Comparison of ENCODE assay signal across 1 fruit fly cellular context in genomic region chr3L:9424528-9424911, dm6.
TF ChIP-seq lines count a peak whose summit lies in the region.

No protein-coding gene starts in this region.

TF ChIP-seq in whole organism, embryonic, 481 proteins besides CTCF, POLR2A, EP300 and RAD21 (continued from another document):
- TF ChIP-seq CG11093 (GFP tag; IDR thresholded peaks at IDR 0.05; lab: Robert Waterston, UW), result no peak
- TF ChIP-seq Awh (GFP tag; IDR thresholded peaks at IDR 0.05; lab: Robert Waterston, UW), result no peak
- TF ChIP-seq Hr39 (optimal IDR thresholded peaks at IDR 0.05; lab: Kevin White, UChicago), result no peak
- TF ChIP-seq CG43689 (GFP tag; IDR thresholded peaks at IDR 0.05; lab: Robert Waterston, UW), result no peak
- TF ChIP-seq CG1603 (tag; optimal IDR thresholded peaks at IDR 0.05; lab: Kevin White, UChicago), result no peak
- TF ChIP-seq CG1529 (GFP tag; optimal IDR thresholded peaks at IDR 0.05; lab: Kevin White, UChicago), result no peak
- TF ChIP-seq CG8388 (GFP tag; optimal IDR thresholded peaks at IDR 0.05; lab: Kevin White, UChicago), result peak; percentile 52
- TF ChIP-seq Sox100B (GFP tag; optimal IDR thresholded peaks at IDR 0.05; lab: Kevin White, UChicago), result peak; percentile 21
- TF ChIP-seq CG33213 (GFP tag; optimal IDR thresholded peaks at IDR 0.05; lab: Kevin White, UChicago), result no peak
- 0 out of 2 replicates have a peak, but pooled peaks have one; percentile 11 for TF ChIP-seq stc (GFP tag; IDR thresholded peaks at IDR 0.05; lab: Robert Waterston, UW)
- TF ChIP-seq CG32767 (GFP tag; IDR thresholded peaks at IDR 0.05; lab: Robert Waterston, UW), result no peak
- TF ChIP-seq crol (GFP tag; IDR thresholded peaks at IDR 0.05; lab: Robert Waterston, UW), result no peak
- TF ChIP-seq Atf6 (GFP tag; IDR thresholded peaks at IDR 0.05; lab: Robert Waterston, UW), result peak; percentile 42; the same call in 1 of the 2 replicates
- no peak for TF ChIP-seq CG8281 (tag; optimal IDR thresholded peaks at IDR 0.05; lab: Kevin White, UChicago)
- TF ChIP-seq CG18262 (tag; optimal IDR thresholded peaks at IDR 0.05; lab: Kevin White, UChicago), result peak; percentile 64
- TF ChIP-seq cad (GFP tag; optimal IDR thresholded peaks at IDR 0.05; lab: Kevin White, UChicago), result no peak
- no peak for TF ChIP-seq sob (GFP tag; IDR thresholded peaks at IDR 0.05; lab: Robert Waterston, UW)
- no peak for TF ChIP-seq Fer2 (tag; optimal IDR thresholded peaks at IDR 0.05; lab: Kevin White, UChicago)
- TF ChIP-seq gce (GFP tag; IDR thresholded peaks at IDR 0.05; lab: Robert Waterston, UW), result no peak
- no peak for TF ChIP-seq CG14965 (GFP tag; optimal IDR thresholded peaks at IDR 0.05; lab: Kevin White, UChicago; ENCODE audit: borderline replicate concordance)
- TF ChIP-seq da (GFP tag; optimal IDR thresholded peaks at IDR 0.05; lab: Kevin White, UChicago), result no peak
- TF ChIP-seq HmgZ (tag; optimal IDR thresholded peaks at IDR 0.05; lab: Kevin White, UChicago), result no peak
- TF ChIP-seq oc (tag; optimal IDR thresholded peaks at IDR 0.05; lab: Kevin White, UChicago), result no peak
- TF ChIP-seq Sox102F (GFP tag; optimal IDR thresholded peaks at IDR 0.05; lab: Kevin White, UChicago), result peak; percentile 26
- peak; percentile 64 for TF ChIP-seq CG8924 (tag; optimal IDR thresholded peaks at IDR 0.05; lab: Kevin White, UChicago)
- TF ChIP-seq sens (GFP tag; lab: Kevin White, UChicago), result peak; percentile 74
- no peak for TF ChIP-seq fd96Cb (tag; optimal IDR thresholded peaks at IDR 0.05; lab: Kevin White, UChicago)
- TF ChIP-seq Optix (GFP tag; IDR thresholded peaks at IDR 0.05; lab: Robert Waterston, UW), result no peak
- no peak for TF ChIP-seq ab (GFP tag; optimal IDR thresholded peaks at IDR 0.05; lab: Kevin White, UChicago)
- peak; percentile 65 for TF ChIP-seq gem (tag; optimal IDR thresholded peaks at IDR 0.05; lab: Kevin White, UChicago)
- TF ChIP-seq CG2120 (GFP tag; optimal IDR thresholded peaks at IDR 0.05; lab: Kevin White, UChicago), result peak; percentile 46
- no peak for TF ChIP-seq so (GFP tag; IDR thresholded peaks at IDR 0.05; lab: Robert Waterston, UW)
- no peak for TF ChIP-seq CG9797 (GFP tag; optimal IDR thresholded peaks at IDR 0.05; lab: Kevin White, UChicago)
- peak; percentile 22 for TF ChIP-seq CG10147 (GFP tag; optimal IDR thresholded peaks at IDR 0.05; lab: Kevin White, UChicago)
- peak; percentile 59 for TF ChIP-seq Meics (GFP tag; optimal IDR thresholded peaks at IDR 0.05; lab: Kevin White, UChicago)
- no peak for TF ChIP-seq CG13287 (GFP tag; IDR thresholded peaks at IDR 0.05; lab: Robert Waterston, UW; ENCODE audit: partially characterized antibody)
- no peak for TF ChIP-seq CG3163 (GFP tag; optimal IDR thresholded peaks at IDR 0.05; lab: Kevin White, UChicago)
- TF ChIP-seq Max (GFP tag; optimal IDR thresholded peaks at IDR 0.05; lab: Kevin White, UChicago), result peak; percentile 4
- TF ChIP-seq CG13296 (GFP tag; optimal IDR thresholded peaks at IDR 0.05; lab: Kevin White, UChicago), result peak; percentile 42
- no peak for TF ChIP-seq Lim3 (GFP tag; IDR thresholded peaks at IDR 0.05; lab: Robert Waterston, UW)
- peak; percentile 57 for TF ChIP-seq HHEX (GFP tag; optimal IDR thresholded peaks at IDR 0.05; lab: Kevin White, UChicago)
- TF ChIP-seq CG4854 (GFP tag; optimal IDR thresholded peaks at IDR 0.05; lab: Kevin White, UChicago), result no peak
- no peak for TF ChIP-seq Lpt (GFP tag; optimal IDR thresholded peaks at IDR 0.05; lab: Kevin White, UChicago)
- no peak for TF ChIP-seq Oaz (GFP tag; IDR thresholded peaks at IDR 0.05; lab: Robert Waterston, UW)
- TF ChIP-seq Mad (GFP tag; optimal IDR thresholded peaks at IDR 0.05; lab: Kevin White, UChicago), result no peak
- TF ChIP-seq pita (GFP tag; optimal IDR thresholded peaks at IDR 0.05; lab: Kevin White, UChicago), result no peak
- TF ChIP-seq CG16779 (GFP tag; IDR thresholded peaks at IDR 0.05; lab: Robert Waterston, UW), result no peak
- peak; percentile 27 for TF ChIP-seq CG3995 (GFP tag; optimal IDR thresholded peaks at IDR 0.05; lab: Kevin White, UChicago)
- no peak for TF ChIP-seq HLHmδ (GFP tag; optimal IDR thresholded peaks at IDR 0.05; lab: Kevin White, UChicago)
- TF ChIP-seq CG18764 (GFP tag; optimal IDR thresholded peaks at IDR 0.05; lab: Kevin White, UChicago), result no peak
- TF ChIP-seq Atf-2 (GFP tag; optimal IDR thresholded peaks at IDR 0.05; lab: Kevin White, UChicago), result no peak
- TF ChIP-seq zen2 (GFP tag; IDR thresholded peaks at IDR 0.05; lab: Robert Waterston, UW; ENCODE audit: partially characterized antibody), result no peak
- no peak for TF ChIP-seq CG9215 (GFP tag; IDR thresholded peaks at IDR 0.05; lab: Robert Waterston, UW)
- peak; percentile 14 for TF ChIP-seq Deaf1 (tag; optimal IDR thresholded peaks at IDR 0.05; lab: Kevin White, UChicago)
- peak; percentile 34 for TF ChIP-seq BtbVII (GFP tag; optimal IDR thresholded peaks at IDR 0.05; lab: Kevin White, UChicago)
- no peak for TF ChIP-seq HLH54F (GFP tag; optimal IDR thresholded peaks at IDR 0.05; lab: Kevin White, UChicago)
- no peak for TF ChIP-seq Doc2 (GFP tag; IDR thresholded peaks at IDR 0.05; lab: Robert Waterston, UW)
- no peak for TF ChIP-seq sc (optimal IDR thresholded peaks at IDR 0.05; lab: Kevin White, UChicago)
- no peak for TF ChIP-seq sc (GFP tag; optimal IDR thresholded peaks at IDR 0.05; lab: Kevin White, UChicago)
- no peak for TF ChIP-seq grn (GFP tag; optimal IDR thresholded peaks at IDR 0.05; lab: Kevin White, UChicago)
- no peak for TF ChIP-seq Nf-YA (GFP tag; IDR thresholded peaks at IDR 0.05; lab: Robert Waterston, UW)
- no peak for TF ChIP-seq fd64A (GFP tag; optimal IDR thresholded peaks at IDR 0.05; lab: Kevin White, UChicago)
- TF ChIP-seq esg (GFP tag; conservative IDR thresholded peaks at IDR 0.05; lab: Robert Waterston, UW), result no peak
- no peak for TF ChIP-seq Dref (GFP tag; IDR thresholded peaks at IDR 0.05; lab: Robert Waterston, UW)
- no peak for TF ChIP-seq CG16813 (GFP tag; IDR thresholded peaks at IDR 0.05; lab: Robert Waterston, UW; ENCODE audit: partially characterized antibody)
- no peak for TF ChIP-seq YL-1 (GFP tag; optimal IDR thresholded peaks at IDR 0.05; lab: Kevin White, UChicago)
- TF ChIP-seq gro (GFP tag; optimal IDR thresholded peaks at IDR 0.05; lab: Kevin White, UChicago), result no peak
- peak in 1 of 2 experiments; percentile 71 for TF ChIP-seq Hr51 (GFP tag; optimal IDR thresholded peaks at IDR 0.05; lab: Kevin White, UChicago)
- TF ChIP-seq rib (GFP tag; IDR thresholded peaks at IDR 0.05; lab: Robert Waterston, UW), result no peak
- no peak for TF ChIP-seq zf30C (GFP tag; optimal IDR thresholded peaks at IDR 0.05; lab: Kevin White, UChicago)
- TF ChIP-seq pum (GFP tag; optimal IDR thresholded peaks at IDR 0.05; lab: Kevin White, UChicago), result no peak
- no peak for TF ChIP-seq hb (GFP tag; IDR thresholded peaks at IDR 0.05; lab: Robert Waterston, UW; ENCODE audit: partially characterized antibody)
- peak; percentile 39 for TF ChIP-seq stwl (tag; optimal IDR thresholded peaks at IDR 0.05; lab: Kevin White, UChicago)
- TF ChIP-seq Gsc (GFP tag; IDR thresholded peaks at IDR 0.05; lab: Robert Waterston, UW), result no peak
- TF ChIP-seq CG2678 (tag; optimal IDR thresholded peaks at IDR 0.05; lab: Kevin White, UChicago), result peak; percentile 53
- no peak for TF ChIP-seq nau (GFP tag; optimal IDR thresholded peaks at IDR 0.05; lab: Kevin White, UChicago)
- TF ChIP-seq row (GFP tag; IDR thresholded peaks at IDR 0.05; lab: Robert Waterston, UW), result peak; percentile 63; the same call in 2 of the 3 replicates
- no peak for TF ChIP-seq Ets65A (GFP tag; lab: Kevin White, UChicago)
- peak; percentile 70 for TF ChIP-seq CG15269 (tag; optimal IDR thresholded peaks at IDR 0.05; lab: Kevin White, UChicago)
- no peak for TF ChIP-seq Mrtf (GFP tag; IDR thresholded peaks at IDR 0.05; lab: Robert Waterston, UW)
- no peak for TF ChIP-seq Pdp1 (GFP tag; optimal IDR thresholded peaks at IDR 0.05; lab: Kevin White, UChicago)
- no peak; the same call in 2 of the 3 replicates for TF ChIP-seq tgo (GFP tag; IDR thresholded peaks at IDR 0.05; lab: Robert Waterston, UW)
- no peak for TF ChIP-seq HLH4C (GFP tag; IDR thresholded peaks at IDR 0.05; lab: Robert Waterston, UW; ENCODE audit: partially characterized antibody)
- no peak for TF ChIP-seq btn (GFP tag; optimal IDR thresholded peaks at IDR 0.05; lab: Kevin White, UChicago)
- TF ChIP-seq CG12299 (tag; optimal IDR thresholded peaks at IDR 0.05; lab: Kevin White, UChicago), result peak; percentile 56
- TF ChIP-seq pros (GFP tag; optimal IDR thresholded peaks at IDR 0.05; lab: Kevin White, UChicago), result no peak
- TF ChIP-seq CG1233 (GFP tag; optimal IDR thresholded peaks at IDR 0.05; lab: Kevin White, UChicago), result no peak
- no peak for TF ChIP-seq repo (GFP tag; optimal IDR thresholded peaks at IDR 0.05; lab: Kevin White, UChicago)
- TF ChIP-seq Dad (GFP tag; optimal IDR thresholded peaks at IDR 0.05; lab: Kevin White, UChicago), result no peak
- no peak for TF ChIP-seq schlank (tag; optimal IDR thresholded peaks at IDR 0.05; lab: Kevin White, UChicago)
- TF ChIP-seq CG9609 (GFP tag; optimal IDR thresholded peaks at IDR 0.05; lab: Kevin White, UChicago), result no peak
- 0 out of 2 replicates have a peak, but pooled peaks have one; percentile 7 for TF ChIP-seq ranshi (GFP tag; IDR thresholded peaks at IDR 0.05; lab: Robert Waterston, UW)
- peak; percentile 63 for TF ChIP-seq grau (tag; optimal IDR thresholded peaks at IDR 0.05; lab: Kevin White, UChicago)
- TF ChIP-seq CG10979 (tag; optimal IDR thresholded peaks at IDR 0.05; lab: Kevin White, UChicago), result peak; percentile 21
- TF ChIP-seq Six4 (GFP tag; optimal IDR thresholded peaks at IDR 0.05; lab: Kevin White, UChicago), result no peak
- TF ChIP-seq sima (GFP tag; optimal IDR thresholded peaks at IDR 0.05; lab: Kevin White, UChicago), result no peak
- TF ChIP-seq nerfin-2 (GFP tag; IDR thresholded peaks at IDR 0.05; lab: Robert Waterston, UW; ENCODE audit: partially characterized antibody), result no peak
- no peak for TF ChIP-seq CG10321 (GFP tag; IDR thresholded peaks at IDR 0.05; lab: Robert Waterston, UW)
- TF ChIP-seq CG42726 (GFP tag; IDR thresholded peaks at IDR 0.05; lab: Robert Waterston, UW; ENCODE audit: partially characterized antibody), result no peak
- TF ChIP-seq hbn (GFP tag; IDR thresholded peaks at IDR 0.05; lab: Robert Waterston, UW; ENCODE audit: partially characterized antibody), result no peak
- no peak for TF ChIP-seq danr (GFP tag; IDR thresholded peaks at IDR 0.05; lab: Robert Waterston, UW)
- 0 out of 2 replicates have a peak, but pooled peaks have one; percentile 12 for TF ChIP-seq CG7372 (GFP tag; IDR thresholded peaks at IDR 0.05; lab: Robert Waterston, UW)
